Worm (Caenorhabditis elegans) whole organism, late embryonic: ENCODE measurements around the gene ZC239.14.
A peak's percentile ranks its signal among the peaks of the same experiment; 100 is the strongest.
"Not testable (repeated sequence)": the region's sequence is repeated elsewhere in the genome, so short reads cannot be mapped to it uniquely, and the experiment has no call there.

Experiments used
- F13H6.1 ChIP-seq: sonication (generic microtip); optimal IDR thresholded peaks from 2 replicates; lab custom pipeline; 2016; ENCODE audit warnings: missing genetic modification characterization, missing compliant biosample characterization
- K02D7.2 ChIP-seq: sonication (generic microtip); optimal IDR thresholded peaks from 2 replicates; lab custom pipeline; 2017; ENCODE audit warnings: mild to moderate bottlenecking, missing genetic modification characterization, missing compliant biosample characterization
- K09A11.1 ChIP-seq: sonication (generic microtip); optimal IDR thresholded peaks from 2 replicates; lab custom pipeline; 2017; ENCODE audit warnings: antibody characterized with exemption, mild to moderate bottlenecking, missing genetic modification characterization, missing compliant biosample characterization; ENCODE audit not compliant: insufficient read depth
- T23F11.4 ChIP-seq: fragments of 200-800 bp; sonication (Bioruptor generic); optimal IDR thresholded peaks from 2 replicates; lab custom pipeline; 2018; ENCODE audit warnings: mild to moderate bottlenecking, missing genetic modification characterization, missing compliant biosample characterization
- ahr-1 ChIP-seq: sonication (generic microtip); optimal IDR thresholded peaks from 2 replicates; lab custom pipeline; 2016; ENCODE audit warnings: missing genetic modification characterization, missing compliant biosample characterization
- ceh-19 ChIP-seq: fragments of 200-800 bp; sonication (Bioruptor generic); optimal IDR thresholded peaks from 2 replicates; lab custom pipeline; 2018; ENCODE audit warnings: mild to moderate bottlenecking, missing genetic modification characterization, missing compliant biosample characterization
- ceh-2 ChIP-seq: sonication (generic microtip); optimal IDR thresholded peaks from 2 replicates; lab custom pipeline; 2016; ENCODE audit warnings: missing genotype, missing genetic modification characterization, missing compliant biosample characterization
- ceh-24 ChIP-seq: sonication (generic microtip); optimal IDR thresholded peaks from 2 replicates; lab custom pipeline; 2016; ENCODE audit warnings: mild to moderate bottlenecking, missing genetic modification characterization, missing compliant biosample characterization
- ceh-31 ChIP-seq: sonication (generic microtip); optimal IDR thresholded peaks from 2 replicates; lab custom pipeline; 2016; ENCODE audit warnings: missing genetic modification characterization, missing compliant biosample characterization
- ceh-34 ChIP-seq: sonication (generic microtip); optimal IDR thresholded peaks from 2 replicates; lab custom pipeline; 2016; ENCODE audit warnings: mild to moderate bottlenecking, missing genetic modification characterization, missing compliant biosample characterization
- ceh-45 ChIP-seq: fragments of 200-800 bp; sonication (Bioruptor generic); IDR thresholded peaks from 2 replicates; pipeline ENCODE4 v1.3.6; 2022; ENCODE audit warnings: missing genetic modification reagents, missing genetic modification characterization, missing compliant biosample characterization
- dmd-4 ChIP-seq: sonication (generic microtip); optimal IDR thresholded peaks from 2 replicates; lab custom pipeline; 2016; ENCODE audit warnings: borderline replicate concordance, missing genetic modification characterization, missing compliant biosample characterization
- ets-4 ChIP-seq: sonication (generic microtip); optimal IDR thresholded peaks from 2 replicates; lab custom pipeline; 2016; ENCODE audit warnings: missing genetic modification characterization, missing compliant biosample characterization
- fax-1 ChIP-seq: sonication (generic microtip); optimal IDR thresholded peaks from 2 replicates; lab custom pipeline; 2016; ENCODE audit warnings: missing genotype, missing genetic modification characterization, missing compliant biosample characterization
- fkh-10 ChIP-seq: fragments of 150-350 bp; optimal IDR thresholded peaks from 2 replicates; lab custom pipeline; 2014; ENCODE audit warnings: missing biosample characterization, missing genetic modification reagents, missing genetic modification characterization
- gmeb-2 ChIP-seq: sonication (generic microtip); optimal IDR thresholded peaks from 2 replicates; lab custom pipeline; 2016; ENCODE audit warnings: missing genetic modification characterization, inconsistent platforms, missing compliant biosample characterization
- hlh-13 ChIP-seq: fragments of 200-800 bp; sonication (Bioruptor generic); optimal IDR thresholded peaks from 2 replicates; lab custom pipeline; 2018; ENCODE audit warnings: mild to moderate bottlenecking, missing genetic modification characterization, missing compliant biosample characterization
- hlh-15 ChIP-seq: sonication (generic microtip); optimal IDR thresholded peaks from 2 replicates; lab custom pipeline; 2016; ENCODE audit warnings: missing genetic modification characterization, missing compliant biosample characterization
- hlh-6 ChIP-seq: sonication (generic microtip); optimal IDR thresholded peaks from 2 replicates; lab custom pipeline; 2016; ENCODE audit warnings: missing genotype, missing genetic modification characterization, missing compliant biosample characterization
- hlh-8 ChIP-seq: sonication (generic microtip); optimal IDR thresholded peaks from 2 replicates; lab custom pipeline; 2016; ENCODE audit warnings: missing genotype, missing genetic modification characterization, missing compliant biosample characterization
- mec-3 ChIP-seq: sonication (generic microtip); optimal IDR thresholded peaks from 2 replicates; lab custom pipeline; 2016; ENCODE audit warnings: borderline replicate concordance, missing genetic modification characterization, missing compliant biosample characterization
- nhr-11 ChIP-seq: fragments of 150-350 bp; optimal IDR thresholded peaks from 2 replicates; lab custom pipeline; 2014; ENCODE audit warnings: missing biosample characterization, missing genetic modification characterization
- nhr-232 ChIP-seq: sonication (generic microtip); optimal IDR thresholded peaks from 2 replicates; lab custom pipeline; 2016; ENCODE audit warnings: missing genetic modification characterization, missing compliant biosample characterization
- odd-2 ChIP-seq: sonication (generic microtip); optimal IDR thresholded peaks from 2 replicates; lab custom pipeline; 2017; ENCODE audit warnings: antibody characterized with exemption, mild to moderate bottlenecking, missing genetic modification characterization, missing compliant biosample characterization
- pag-3 ChIP-seq: sonication (generic microtip); optimal IDR thresholded peaks from 2 replicates; lab custom pipeline; 2016; ENCODE audit warnings: missing compliant biosample characterization, missing genetic modification characterization, borderline replicate concordance
- pat-9 ChIP-seq: fragments of 200-800 bp; sonication (Bioruptor generic); optimal IDR thresholded peaks from 2 replicates; lab custom pipeline; 2018; ENCODE audit warnings: mild to moderate bottlenecking, missing genetic modification characterization, moderate library complexity, missing compliant biosample characterization
- pax-1 ChIP-seq: fragments of 150-350 bp; optimal IDR thresholded peaks from 2 replicates; lab custom pipeline; 2014; ENCODE audit warnings: missing biosample characterization, missing genetic modification characterization
- pha-4 ChIP-seq: fragments of 150-350 bp; optimal IDR thresholded peaks from 2 replicates; lab custom pipeline; 2018; ENCODE audit warnings: missing biosample characterization, missing genetic modification reagents, missing genetic modification characterization
- pros-1 ChIP-seq: fragments of 150-350 bp; optimal IDR thresholded peaks from 2 replicates; lab custom pipeline; 2014; ENCODE audit warnings: missing biosample characterization, missing genetic modification reagents, missing genetic modification characterization
- sdc-2 ChIP-seq: sonication (generic microtip); optimal IDR thresholded peaks from 2 replicates; lab custom pipeline; 2016; ENCODE audit warnings: missing genotype, missing genetic modification characterization, missing compliant biosample characterization
- sox-4 ChIP-seq: sonication (generic microtip); optimal IDR thresholded peaks from 2 replicates; lab custom pipeline; 2017; ENCODE audit warnings: mild to moderate bottlenecking, missing genetic modification characterization, inconsistent platforms, missing compliant biosample characterization
- tbx-7 ChIP-seq: sonication (generic microtip); optimal IDR thresholded peaks from 2 replicates; lab custom pipeline; 2016; ENCODE audit warnings: missing genotype, missing genetic modification characterization, missing compliant biosample characterization
- unc-42 ChIP-seq: sonication (generic microtip); optimal IDR thresholded peaks from 2 replicates; lab custom pipeline; 2016; ENCODE audit warnings: missing genotype, missing genetic modification characterization, missing compliant biosample characterization
- unc-86 ChIP-seq: sonication (generic microtip); optimal IDR thresholded peaks from 2 replicates; lab custom pipeline; 2016; ENCODE audit warnings: missing genetic modification characterization, missing compliant biosample characterization
- zip-5 ChIP-seq: sonication (generic microtip); optimal IDR thresholded peaks from 2 replicates; lab custom pipeline; 2016; ENCODE audit warnings: missing genetic modification characterization, missing compliant biosample characterization

ZC239.14 gene

DNA sequence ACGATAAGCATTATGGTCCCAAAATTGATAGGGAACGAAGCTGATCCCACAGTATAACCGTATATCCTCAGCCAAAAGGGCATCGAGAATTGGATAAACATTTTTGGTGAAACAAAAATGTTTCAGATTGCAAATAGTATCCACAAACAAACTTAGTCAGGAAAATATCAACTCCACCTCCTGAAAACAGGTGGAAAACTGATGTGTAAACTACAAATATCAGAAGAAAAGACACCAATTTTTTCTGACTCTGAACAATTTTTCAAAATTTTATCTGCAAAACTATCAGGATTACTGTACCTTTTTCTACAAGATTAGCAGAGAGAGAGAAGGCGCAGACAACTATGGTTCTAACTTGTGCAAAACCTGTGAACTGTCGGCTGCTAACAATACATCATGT is 19.3 kb downstream of the ZC239.14 start, which contains the start of gene sri-53:
Gene sri-53 (minus strand): TSS at position 101 of the 400 bp plus-strand sequence.
- TF ChIP-seq nhr-232 (tag; lab: Kevin White, UChicago) (no peak), gmeb-2 (tag; lab: Kevin White, UChicago) (no peak), K09A11.1 (no peak), fkh-10 (GFP tag; lab: Kevin White, UChicago) (no peak), unc-42 (tag; lab: Kevin White, UChicago) (no peak), ahr-1 (tag; lab: Kevin White, UChicago) (no peak), zip-5 (no peak), K02D7.2 (tag; lab: Kevin White, UChicago) (no peak), fax-1 (tag; lab: Kevin White, UChicago) (no peak), T23F11.4 (GFP tag; lab: Kevin White, UChicago) (no peak), ceh-34 (no peak), pax-1 (tag; lab: Kevin White, UChicago) (no peak), hlh-15 (no peak)

DNA sequence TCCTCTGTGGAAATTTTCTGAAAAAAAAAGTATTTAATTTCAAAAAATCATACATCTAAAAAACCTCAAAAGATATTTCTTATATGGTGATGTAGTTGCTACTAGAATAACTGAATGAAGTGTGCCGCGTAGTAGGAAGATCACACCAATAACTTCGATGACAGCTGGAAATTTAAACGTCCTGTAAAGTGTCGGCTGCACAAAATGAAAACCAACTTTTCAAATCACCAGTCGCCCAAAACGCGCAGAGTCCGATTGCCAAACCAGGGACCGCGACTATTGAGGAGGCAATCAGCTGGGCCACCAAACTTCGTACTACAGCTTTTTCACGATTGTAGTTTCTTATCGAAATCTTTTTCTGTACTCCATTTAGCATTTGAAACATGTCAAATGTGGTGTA is 20.6 kb downstream of the ZC239.14 start, which contains the start of gene sri-48:
Gene sri-48 (minus strand): TSS at position 101 of the 400 bp plus-strand sequence.
- TF ChIP-seq hlh-8, tbx-7, sox-4 (tag; lab: Kevin White, UChicago): not testable (repeated sequence)

DNA sequence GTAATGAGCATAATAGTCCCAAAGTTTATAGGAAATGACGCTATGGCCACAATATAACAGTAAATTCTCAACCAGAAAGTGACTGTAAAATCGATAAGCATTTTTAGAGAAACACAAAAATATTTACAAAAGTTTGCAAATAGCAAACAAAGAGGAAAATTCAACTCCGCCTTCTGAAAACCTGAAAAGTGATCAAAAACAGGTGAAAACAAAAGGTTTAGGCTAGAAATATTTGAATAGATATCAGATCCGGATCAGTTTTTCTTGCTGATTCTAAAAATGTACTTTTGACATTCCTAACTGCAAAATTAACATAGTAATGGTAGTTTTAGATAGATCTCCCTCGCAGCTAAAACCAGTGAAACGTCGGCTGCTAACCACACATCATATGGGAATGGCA is 22.8 kb downstream of the ZC239.14 start, which contains the start of gene sri-51:
Gene sri-51 (minus strand): TSS at position 101 of the 400 bp plus-strand sequence.
- TF ChIP-seq dmd-4 (tag; lab: Kevin White, UChicago) (no peak), unc-86 (tag; lab: Kevin White, UChicago) (no peak)

DNA sequence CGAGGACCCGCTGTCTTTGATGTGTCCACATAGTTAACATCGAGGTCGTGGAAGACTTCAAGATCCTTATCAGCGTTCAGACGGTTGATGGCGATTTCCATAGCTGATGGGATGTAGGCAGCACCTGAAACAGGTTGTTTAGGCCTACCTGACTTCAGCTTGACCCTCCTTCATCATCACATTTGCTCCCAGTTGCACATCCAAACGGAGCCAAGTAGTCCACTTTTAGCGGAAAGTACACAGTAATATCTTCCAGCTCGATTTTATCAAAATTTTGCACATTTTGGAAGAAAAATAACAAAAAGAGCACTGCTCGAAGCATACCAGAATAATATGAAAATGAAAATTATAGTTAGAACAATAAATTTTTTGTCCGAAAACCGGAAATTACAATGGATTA is 24.9 kb downstream of the ZC239.14 start, which contains the start of gene gcy-15:
Gene gcy-15 (minus strand): TSS at position 101 of the 400 bp plus-strand sequence.
- TF ChIP-seq pros-1 (tag; lab: Kevin White, UChicago): no peak
- no peak for TF ChIP-seq ets-4 (tag; lab: Kevin White, UChicago)
- no peak for TF ChIP-seq F13H6.1 (tag; lab: Kevin White, UChicago)
- TF ChIP-seq pag-3 (tag; lab: Kevin White, UChicago): no peak
- no peak for TF ChIP-seq ceh-2 (tag; lab: Kevin White, UChicago)
- TF ChIP-seq mec-3 (tag; lab: Kevin White, UChicago): no peak
- TF ChIP-seq pat-9 (tag; lab: Kevin White, UChicago): no peak
- TF ChIP-seq ceh-19 (GFP tag; lab: Kevin White, UChicago): no peak
- TF ChIP-seq ahr-1 (tag; lab: Kevin White, UChicago): no peak
- TF ChIP-seq dmd-4 (tag; lab: Kevin White, UChicago): no peak
- no peak for TF ChIP-seq odd-2 (tag; lab: Kevin White, UChicago)
- no peak for TF ChIP-seq hlh-13 (GFP tag; lab: Kevin White, UChicago)
- TF ChIP-seq hlh-15: no peak
- TF ChIP-seq nhr-11 (tag; lab: Kevin White, UChicago): no peak
- TF ChIP-seq ceh-31: no peak
- no peak for TF ChIP-seq pha-4 (tag; lab: Kevin White, UChicago)
- TF ChIP-seq ceh-45 (GFP tag; lab: Robert Waterston, UW): no peak
- TF ChIP-seq hlh-6 (tag; lab: Kevin White, UChicago): no peak
- TF ChIP-seq sdc-2 (tag; lab: Kevin White, UChicago): no peak

DNA sequence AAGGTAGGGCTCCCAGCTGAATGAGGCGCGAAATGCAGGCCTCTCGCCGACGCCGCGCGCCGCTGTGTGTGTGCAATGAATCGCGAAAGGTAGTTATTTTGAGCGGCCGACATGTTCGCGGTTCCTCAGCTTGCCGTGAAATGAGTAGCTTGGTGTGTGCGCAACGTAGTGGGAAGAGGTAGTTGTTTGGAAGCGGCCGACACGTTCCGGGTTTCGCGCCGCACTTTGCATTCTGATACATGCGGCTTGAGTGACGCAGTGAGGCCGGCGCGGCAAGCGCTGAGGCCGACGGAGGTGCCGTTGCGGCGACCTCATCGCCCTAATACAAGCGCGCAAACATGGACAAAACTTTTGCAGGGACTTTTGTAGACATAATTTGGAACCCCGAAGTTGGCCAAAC is 26.1 kb downstream of the ZC239.14 start:
- TF ChIP-seq ceh-24: no peak
- TF ChIP-seq mec-3 (tag; lab: Kevin White, UChicago): peak; percentile 13
